Worm (Caenorhabditis elegans): Measurements from ENCODE around the gene C05D12.5.

C05D12.5 gene

DNA sequence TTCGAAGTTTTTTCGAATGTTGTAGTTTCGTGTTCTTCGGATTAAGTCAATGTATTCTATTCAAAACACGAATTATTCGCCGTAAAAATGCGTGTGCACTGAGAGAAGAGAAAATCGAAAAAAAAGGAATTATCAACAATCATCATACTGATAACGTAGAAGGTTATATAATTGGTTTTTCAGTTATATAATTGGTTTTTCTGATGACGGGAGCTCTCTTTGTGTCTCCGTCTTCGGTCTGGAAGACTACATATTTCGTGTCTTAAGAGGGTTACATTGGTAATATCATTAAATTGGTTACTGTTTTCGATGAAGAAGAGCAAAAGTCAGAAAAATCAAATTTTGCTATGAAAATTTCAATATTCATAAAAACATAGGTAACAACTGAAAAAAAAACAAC, 25.8 kb downstream of the C05D12.5 start (continued):
- TF ChIP-seq lin-29 (GFP tag; IDR thresholded peaks at IDR 0.05): no peak
- no peak for TF ChIP-seq Y48G9A.11 (GFP tag; IDR thresholded peaks at IDR 0.05)
- no peak for TF ChIP-seq Y5F2A.4 (GFP tag; optimal IDR thresholded peaks at IDR 0.05)
- TF ChIP-seq unc-39 (tag; optimal IDR thresholded peaks at IDR 0.05): no peak
- TF ChIP-seq mxl-2 (GFP tag; conservative IDR thresholded peaks at IDR 0.05): no peak
- peak; percentile 20; the same call in 1 of the 2 replicates for TF ChIP-seq lin-38 (GFP tag; IDR thresholded peaks at IDR 0.05)
- TF ChIP-seq daf-19 (GFP tag; conservative IDR thresholded peaks at IDR 0.05): no peak
- TF ChIP-seq ctbp-1 (GFP tag; IDR thresholded peaks at IDR 0.05): no peak

DNA sequence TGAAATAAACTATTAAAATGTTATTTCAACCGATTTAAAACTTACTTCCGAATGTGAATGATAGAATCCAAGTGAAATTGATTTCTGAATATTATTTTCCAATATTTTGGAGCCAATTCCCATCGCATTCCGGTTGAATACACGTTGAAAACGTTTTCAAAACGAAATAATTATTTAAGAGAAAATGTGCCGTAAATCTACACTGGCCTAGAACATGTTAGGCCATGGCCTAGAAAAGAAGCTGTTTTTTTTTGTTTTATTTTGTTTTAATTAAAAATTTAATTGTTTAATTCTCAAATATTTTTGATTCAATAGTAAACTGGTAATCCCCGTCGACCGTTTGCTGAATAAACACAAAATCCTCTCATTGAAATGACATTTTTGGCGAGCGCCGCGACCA, 29.9 kb downstream of the C05D12.5 start:
- TF ChIP-seq ZK337.2 (GFP tag; IDR thresholded peaks at IDR 0.05) (no peak), nhr-42 (GFP tag; IDR thresholded peaks at IDR 0.05) (no peak), ceh-62 (tag; optimal IDR thresholded peaks at IDR 0.05) (no peak), ZK546.5 (tag; optimal IDR thresholded peaks at IDR 0.05) (no peak), mes-2 (tag; optimal IDR thresholded peaks at IDR 0.05; ENCODE audit: poor library complexity, severe bottlenecking) (peak; percentile 76), nhr-6 (tag; optimal IDR thresholded peaks at IDR 0.05) (no peak), dve-1 (tag; optimal IDR thresholded peaks at IDR 0.05; ENCODE audit: insufficient read depth) (no peak), nhr-48 (tag; optimal IDR thresholded peaks at IDR 0.05) (no peak), daf-12 (tag; optimal IDR thresholded peaks at IDR 0.05) (no peak), php-3 (GFP tag; IDR thresholded peaks at IDR 0.05) (no peak), unc-130 (GFP tag; optimal IDR thresholded peaks at IDR 0.05) (peak; percentile 5), R02D3.7 (tag; optimal IDR thresholded peaks at IDR 0.05) (peak; percentile 72), lin-15B (tag; optimal IDR thresholded peaks at IDR 0.05) (no peak), lim-7 (GFP tag; IDR thresholded peaks at IDR 0.05) (no peak), T20F7.1 (GFP tag; optimal IDR thresholded peaks at IDR 0.05) (no peak), hlh-11 (tag; optimal IDR thresholded peaks at IDR 0.05) (no peak), aly-2 (tag; optimal IDR thresholded peaks at IDR 0.05) (no peak), zfp-3 (GFP tag; conservative IDR thresholded peaks at IDR 0.05) (no peak), nhr-237 (tag; optimal IDR thresholded peaks at IDR 0.05) (no peak), tra-1 (GFP tag; IDR thresholded peaks at IDR 0.05) (no peak), zip-2 (tag; optimal IDR thresholded peaks at IDR 0.05) (no peak), lin-13 (GFP tag; optimal IDR thresholded peaks at IDR 0.05) (no peak), dmd-6 (GFP tag; IDR thresholded peaks at IDR 0.05) (no peak), aha-1 (tag) (no peak)

DNA sequence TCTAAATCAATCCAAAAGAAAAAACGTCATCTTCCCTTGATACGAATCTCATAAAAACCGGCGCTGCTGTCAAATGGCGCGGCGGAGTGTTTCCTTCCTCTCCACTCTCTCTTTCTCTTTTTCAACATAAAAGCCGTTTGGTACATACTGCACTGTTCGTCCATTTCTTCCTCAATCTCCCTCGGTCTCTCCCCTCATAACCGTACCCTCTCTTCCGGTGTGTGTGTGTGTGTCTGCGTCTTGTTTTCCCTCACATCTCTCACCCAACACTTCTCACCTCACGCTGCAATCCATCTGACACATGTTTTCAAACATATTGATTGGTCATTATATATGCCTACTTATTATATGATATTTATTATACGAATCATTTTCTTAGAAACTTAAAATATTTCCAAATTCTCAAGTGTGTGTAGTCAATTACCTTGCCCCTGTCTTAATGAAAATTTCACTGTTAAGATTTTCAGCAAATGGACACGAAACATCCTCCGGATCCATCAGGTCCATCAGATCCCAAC, 30.4 kb downstream of the C05D12.5 start, which contains the start of the genes aars-1 and rga-1:
Gene aars-1 (minus strand): TSS at position 71 of the 518 bp plus-strand sequence.
Gene rga-1 (plus strand): TSS at position 468 of the 518 bp plus-strand sequence.
- TF ChIP-seq lin-38 (GFP tag; IDR thresholded peaks at IDR 0.05) (peak; percentile 51), nhr-237 (tag; optimal IDR thresholded peaks at IDR 0.05) (no peak), daf-19 (GFP tag; conservative IDR thresholded peaks at IDR 0.05) (no peak), zfp-3 (GFP tag; conservative IDR thresholded peaks at IDR 0.05) (no peak), F44E2.7 (GFP tag; IDR thresholded peaks at IDR 0.05) (no peak), hmg-1.1 (GFP tag; IDR thresholded peaks at IDR 0.05) (peak; percentile 45; the same call in 1 of the 2 replicates), lin-15B (tag; optimal IDR thresholded peaks at IDR 0.05) (no peak), duxl-1 (tag; optimal IDR thresholded peaks at IDR 0.05; ENCODE audit: poor library complexity) (no peak), saeg-2 (GFP tag; IDR thresholded peaks at IDR 0.05) (0 out of 2 replicates have a peak, but pooled peaks have one; percentile 23), ceh-28 (tag; optimal IDR thresholded peaks at IDR 0.05) (peak; percentile 11), vab-7 (GFP tag; IDR thresholded peaks at IDR 0.05) (no peak), nhr-6 (tag; optimal IDR thresholded peaks at IDR 0.05) (peak; percentile 51), ceh-32 (tag; optimal IDR thresholded peaks at IDR 0.05; ENCODE audit: poor library complexity) (no peak), ztf-11 (tag; optimal IDR thresholded peaks at IDR 0.05) (no peak), cey-2 (tag; optimal IDR thresholded peaks at IDR 0.05; ENCODE audit: borderline replicate concordance, insufficient read depth) (no peak), zip-2 (tag; optimal IDR thresholded peaks at IDR 0.05) (peak; percentile 54), nhr-28 (tag; optimal IDR thresholded peaks at IDR 0.05) (peak; percentile 86), fos-1 (tag; optimal IDR thresholded peaks at IDR 0.05) (no peak), unc-130 (GFP tag; optimal IDR thresholded peaks at IDR 0.05) (no peak), dpl-1 (GFP tag; optimal IDR thresholded peaks at IDR 0.05) (peak; percentile 54), nhr-76 (tag; optimal IDR thresholded peaks at IDR 0.05) (no peak), mep-1 (tag; optimal IDR thresholded peaks at IDR 0.05) (peak; percentile 67), set-16 (GFP tag; IDR thresholded peaks at IDR 0.05) (no peak), hif-1 (tag; optimal IDR thresholded peaks at IDR 0.05) (peak in 1 of 2 experiments; percentile 19), R02D3.7 (tag; optimal IDR thresholded peaks at IDR 0.05) (no peak)
